Worm (Caenorhabditis elegans) whole organism, early embryonic: Measurements from ENCODE around the gene C49C8.6.

Experiments
- aly-1 ChIP-seq: sonication (generic microtip); optimal IDR thresholded peaks from 2 replicates; lab custom pipeline; 2016; ENCODE audit warnings: missing genetic modification characterization, missing compliant biosample characterization
- ama-1 ChIP-seq: fragments of 150-350 bp; optimal IDR thresholded peaks from 2 replicates; lab custom pipeline; 2014
- ceh-36 ChIP-seq: sonication (generic microtip); optimal IDR thresholded peaks from 2 replicates; lab custom pipeline; 2016; ENCODE audit warnings: missing genetic modification characterization, inconsistent platforms, missing compliant biosample characterization
- ets-7 ChIP-seq: sonication (generic microtip); optimal IDR thresholded peaks from 2 replicates; lab custom pipeline; 2016; ENCODE audit warnings: missing genotype, missing genetic modification characterization, missing compliant biosample characterization
- flt-1 ChIP-seq: fragments of 200-800 bp; sonication (Bioruptor generic); IDR thresholded peaks from 2 replicates; pipeline ENCODE4 v1.3.6; 2022; ENCODE audit warnings: missing genetic modification characterization, missing compliant biosample characterization
- hmbx-1 ChIP-seq: sonication (generic microtip); optimal IDR thresholded peaks from 2 replicates; lab custom pipeline; 2016; ENCODE audit warnings: mild to moderate bottlenecking, missing genetic modification characterization, missing compliant biosample characterization
- hnd-1 ChIP-seq: sonication (generic microtip); optimal IDR thresholded peaks from 2 replicates; lab custom pipeline; 2016; ENCODE audit warnings: missing genetic modification characterization, missing compliant biosample characterization
- pes-1 ChIP-seq: fragments of 200-800 bp; sonication (Bioruptor generic); IDR thresholded peaks from 2 replicates; pipeline ENCODE4 v1.3.6; 2022; ENCODE audit warnings: missing genetic modification reagents, missing genetic modification characterization, missing compliant biosample characterization
- tbx-11 ChIP-seq: fragments of 200-800 bp; sonication (Bioruptor generic); IDR thresholded peaks from 2 replicates; pipeline ENCODE4 v1.3.6; 2022; ENCODE audit warnings: missing genetic modification characterization, missing compliant biosample characterization

- TF ChIP-seq hmbx-1 (no peak), pes-1 (GFP tag; lab: Robert Waterston, UW) (no peak), ceh-36 (tag; lab: Kevin White, UChicago) (no peak), flt-1 (GFP tag; lab: Robert Waterston, UW) (no peak), tbx-11 (GFP tag; lab: Robert Waterston, UW) (no peak), ets-7 (no peak), aly-1 (tag; lab: Kevin White, UChicago) (no peak), hnd-1 (tag; lab: Kevin White, UChicago) (no peak), ama-1 (lab: Kevin White, UChicago) (no peak)
Observed at ce11 chrIV:8615314-8615713, 42.7 kb downstream of the C49C8.6 start.
